Fruit fly (Drosophila melanogaster): ENCODE measurements around the gene Sfxn1-3.

The Sfxn1-3 gene

dm6 chr3R:4394654-4395581 is 16.5 kb downstream of the Sfxn1-3 start (continued):
- peak; percentile 71 for TF ChIP-seq Abd-B (GFP tag; optimal IDR thresholded peaks at IDR 0.05)
- TF ChIP-seq cwo (GFP tag; optimal IDR thresholded peaks at IDR 0.05): peak; percentile 85
- TF ChIP-seq CkIIα-i1 (GFP tag; IDR thresholded peaks at IDR 0.05): no peak
- no peak for TF ChIP-seq z (GFP tag; IDR thresholded peaks at IDR 0.05)
- TF ChIP-seq CG1233 (GFP tag; optimal IDR thresholded peaks at IDR 0.05): peak; percentile 75
- no peak for TF ChIP-seq CG14860 (GFP tag; IDR thresholded peaks at IDR 0.05; ENCODE audit: partially characterized antibody)
- peak; percentile 86 for TF ChIP-seq ATbp (GFP tag; optimal IDR thresholded peaks at IDR 0.05)
- peak; percentile 80 for TF ChIP-seq CG4854 (GFP tag; optimal IDR thresholded peaks at IDR 0.05)
- peak; percentile 75 for TF ChIP-seq NK7.1 (GFP tag; optimal IDR thresholded peaks at IDR 0.05)
- peak; percentile 99 for TF ChIP-seq Ets65A (GFP tag)
- peak; percentile 81 for TF ChIP-seq Gug (GFP tag; IDR thresholded peaks at IDR 0.05)
- TF ChIP-seq H2.0 (GFP tag; IDR thresholded peaks at IDR 0.05): peak; percentile 82
- peak; percentile 84 for TF ChIP-seq chif (GFP tag; optimal IDR thresholded peaks at IDR 0.05)
- peak; percentile 80 for TF ChIP-seq CG18476 (GFP tag; optimal IDR thresholded peaks at IDR 0.05)
- no peak; the same call in 1 of the 2 replicates for TF ChIP-seq Oaz (GFP tag; IDR thresholded peaks at IDR 0.05)
- TF ChIP-seq NFAT (GFP tag; IDR thresholded peaks at IDR 0.05): peak; percentile 71
- TF ChIP-seq disco-r (GFP tag; optimal IDR thresholded peaks at IDR 0.05): peak; percentile 87
- peak; percentile 90 for TF ChIP-seq lilli (GFP tag; optimal IDR thresholded peaks at IDR 0.05)
- peak; percentile 80 for TF ChIP-seq CG14014 (GFP tag; IDR thresholded peaks at IDR 0.05)
- peak; percentile 74 for TF ChIP-seq CG31388 (GFP tag; optimal IDR thresholded peaks at IDR 0.05)
- TF ChIP-seq ro (GFP tag; IDR thresholded peaks at IDR 0.05): peak; percentile 74
- TF ChIP-seq CTCF (GFP tag; optimal IDR thresholded peaks at IDR 0.05): peak; percentile 37
- TF ChIP-seq bigmax (GFP tag; optimal IDR thresholded peaks at IDR 0.05): no peak
- TF ChIP-seq Jarid2 (GFP tag; optimal IDR thresholded peaks at IDR 0.05): no peak
- TF ChIP-seq CG12942 (GFP tag; optimal IDR thresholded peaks at IDR 0.05): peak; percentile 66
- TF ChIP-seq insv (GFP tag; optimal IDR thresholded peaks at IDR 0.05): no peak
- TF ChIP-seq CG2120 (GFP tag; optimal IDR thresholded peaks at IDR 0.05): peak; percentile 93
- TF ChIP-seq CG7556 (GFP tag; optimal IDR thresholded peaks at IDR 0.05): peak; percentile 79
- TF ChIP-seq mam (GFP tag; optimal IDR thresholded peaks at IDR 0.05): peak; percentile 88
- peak; percentile 82 for TF ChIP-seq Asciz (GFP tag; optimal IDR thresholded peaks at IDR 0.05)
- TF ChIP-seq CG10654 (GFP tag; optimal IDR thresholded peaks at IDR 0.05): peak; percentile 81
- peak; percentile 86 for TF ChIP-seq Ada2b (GFP tag; IDR thresholded peaks at IDR 0.05)
- TF ChIP-seq Stat92E (GFP tag; optimal IDR thresholded peaks at IDR 0.05): no peak
- peak; percentile 58 for TF ChIP-seq CG11085 (GFP tag; IDR thresholded peaks at IDR 0.05)
- TF ChIP-seq Ravus (GFP tag; IDR thresholded peaks at IDR 0.05): peak; percentile 56
- no peak for TF ChIP-seq lov (optimal IDR thresholded peaks at IDR 0.05)
- peak; percentile 88; the same call in 2 of the 3 replicates for TF ChIP-seq lov (GFP tag; IDR thresholded peaks at IDR 0.05)
- TF ChIP-seq chinmo (GFP tag; IDR thresholded peaks at IDR 0.05; ENCODE audit: partially characterized antibody): no peak
- TF ChIP-seq CG30020 (tag; optimal IDR thresholded peaks at IDR 0.05): peak; percentile 14
- peak; percentile 78 for TF ChIP-seq exex (tag; optimal IDR thresholded peaks at IDR 0.05)
- no peak for TF ChIP-seq Dp (GFP tag; optimal IDR thresholded peaks at IDR 0.05)
- TF ChIP-seq fd96Cb (tag; optimal IDR thresholded peaks at IDR 0.05): peak; percentile 84
- peak; percentile 95 for TF ChIP-seq sens (GFP tag)
- peak; percentile 68 for TF ChIP-seq CG7987 (GFP tag; optimal IDR thresholded peaks at IDR 0.05)
- TF ChIP-seq CG11696 (GFP tag; IDR thresholded peaks at IDR 0.05): peak; percentile 68
- TF ChIP-seq CG31365 (tag; optimal IDR thresholded peaks at IDR 0.05): peak; percentile 80
- TF ChIP-seq pita (GFP tag; optimal IDR thresholded peaks at IDR 0.05): no peak
- peak; percentile 78 for TF ChIP-seq CG16863 (GFP tag; optimal IDR thresholded peaks at IDR 0.05)
- TF ChIP-seq CG18599 (GFP tag; optimal IDR thresholded peaks at IDR 0.05): peak; percentile 91
